Worm (Caenorhabditis elegans) whole organism, young adult: ENCODE measurements around the gene nstp-10.

ENCODE experiments used
- B0019.2 ChIP-seq: fragments of 200-800 bp; sonication (Bioruptor generic); conservative IDR thresholded peaks from 2 replicates; pipeline ENCODE4 v1.3.6; 2022; ENCODE audit warnings: missing genetic modification reagents, missing genetic modification characterization, missing compliant biosample characterization
- D2030.7 ChIP-seq: fragments of 200-800 bp; sonication (Bioruptor generic); IDR thresholded peaks from 2 replicates; pipeline ENCODE4 v1.3.6; 2022; ENCODE audit warnings: missing genetic modification reagents, missing genetic modification characterization, missing compliant biosample characterization
- F39B2.1 ChIP-seq: fragments of 200-800 bp; sonication (Bioruptor generic); IDR thresholded peaks from 2 replicates; pipeline ENCODE4 v1.3.6; 2022; ENCODE audit warnings: missing genetic modification reagents, missing genetic modification characterization, missing compliant biosample characterization
- F49E8.2 ChIP-seq: sonication (generic microtip); optimal IDR thresholded peaks from 3 replicates; lab custom pipeline; 2017; ENCODE audit warnings: missing genetic modification characterization, mild to moderate bottlenecking, missing compliant biosample characterization, antibody characterized with exemption, moderate library complexity; ENCODE audit not compliant: insufficient read depth
- F55B11.4 ChIP-seq: sonication (generic microtip); optimal IDR thresholded peaks from 2 replicates; lab custom pipeline; 2016; ENCODE audit warnings: missing compliant biosample characterization, missing genetic modification characterization, borderline replicate concordance; ENCODE audit not compliant: insufficient read depth
- F57A8.1 ChIP-seq: fragments of 200-800 bp; sonication (Bioruptor generic); optimal IDR thresholded peaks from 2 replicates; lab custom pipeline; 2018; ENCODE audit warnings: mild to moderate bottlenecking, missing genetic modification characterization, moderate library complexity, missing compliant biosample characterization
- F57C9.4 ChIP-seq: sonication (generic microtip); optimal IDR thresholded peaks from 2 replicates; lab custom pipeline; 2017; ENCODE audit warnings: mild to moderate bottlenecking, missing genetic modification characterization, missing compliant biosample characterization
- K12H6.12 ChIP-seq: fragments of 200-800 bp; sonication (Bioruptor generic); optimal IDR thresholded peaks from 2 replicates; lab custom pipeline; 2018; ENCODE audit warnings: mild to moderate bottlenecking, missing genetic modification characterization, missing compliant biosample characterization
- Y53F4B.3 ChIP-seq: fragments of 200-800 bp; sonication (Bioruptor generic); IDR thresholded peaks from 2 replicates; pipeline ENCODE4 v1.3.6; 2022; ENCODE audit warnings: missing genetic modification reagents, missing genetic modification characterization, missing compliant biosample characterization
- Y53G8AR.9 ChIP-seq: fragments of 200-800 bp; sonication (Bioruptor generic); conservative IDR thresholded peaks from 2 replicates; pipeline ENCODE4 v1.3.6; 2022; ENCODE audit warnings: missing genetic modification reagents, missing genetic modification characterization, missing compliant biosample characterization
- Y67H2A.10 ChIP-seq: fragments of 200-800 bp; sonication (Bioruptor generic); conservative IDR thresholded peaks from 2 replicates; pipeline ENCODE4 v1.3.6; 2022; ENCODE audit warnings: missing genetic modification reagents, missing genetic modification characterization, missing compliant biosample characterization
- Y95B8A.8 ChIP-seq: fragments of 200-800 bp; sonication (Bioruptor generic); IDR thresholded peaks from 2 replicates; pipeline ENCODE4 v1.3.6; 2022; ENCODE audit warnings: missing genetic modification reagents, missing genetic modification characterization, missing compliant biosample characterization
- akir-1 ChIP-seq: fragments of 200-800 bp; sonication (Bioruptor generic); optimal IDR thresholded peaks from 2 replicates; lab custom pipeline; 2018; ENCODE audit warnings: mild to moderate bottlenecking, missing genetic modification characterization, moderate library complexity, missing compliant biosample characterization
- aptf-3 ChIP-seq: fragments of 200-800 bp; sonication (Bioruptor generic); IDR thresholded peaks from 2 replicates; pipeline ENCODE4 v1.3.6; 2022; ENCODE audit warnings: missing genetic modification characterization, missing compliant biosample characterization
- atf-7 ChIP-seq: sonication (generic microtip); optimal IDR thresholded peaks from 2 replicates; lab custom pipeline; 2017; ENCODE audit warnings: mild to moderate bottlenecking, missing genetic modification characterization, missing compliant biosample characterization
- athp-1 ChIP-seq: sonication (generic microtip); optimal IDR thresholded peaks from 2 replicates; lab custom pipeline; 2017; ENCODE audit warnings: mild to moderate bottlenecking, missing genetic modification characterization, missing compliant biosample characterization
- ceh-27 ChIP-seq: fragments of 200-800 bp; sonication (Bioruptor generic); optimal IDR thresholded peaks from 2 replicates; lab custom pipeline; 2018; ENCODE audit warnings: mild to moderate bottlenecking, missing genetic modification characterization, moderate library complexity, missing compliant biosample characterization
- ceh-40 ChIP-seq: fragments of 200-800 bp; sonication (Bioruptor generic); IDR thresholded peaks from 2 replicates; pipeline ENCODE4 v1.3.6; 2022; ENCODE audit warnings: missing genetic modification characterization, missing compliant biosample characterization
- die-1 ChIP-seq: sonication (generic microtip); optimal IDR thresholded peaks from 2 replicates; lab custom pipeline; 2016; ENCODE audit warnings: missing genotype, mild to moderate bottlenecking, missing genetic modification characterization, missing compliant biosample characterization
- efl-1 ChIP-seq: fragments of 150-350 bp; optimal IDR thresholded peaks from 2 replicates; lab custom pipeline; 2014; ENCODE audit warnings: missing biosample characterization, missing genetic modification reagents, missing genetic modification characterization
- hmg-20 ChIP-seq: fragments of 200-800 bp; sonication (Bioruptor generic); IDR thresholded peaks from 2 replicates; pipeline ENCODE4 v1.3.6; 2022; ENCODE audit warnings: missing genetic modification reagents, missing genetic modification characterization, missing compliant biosample characterization
- hrde-1 ChIP-seq: sonication (generic microtip); optimal IDR thresholded peaks from 2 replicates; lab custom pipeline; 2016; ENCODE audit warnings: missing genetic modification characterization, mild to moderate bottlenecking, missing compliant biosample characterization, moderate library complexity, missing genotype, missing genetic modification reagents, borderline replicate concordance
- lag-1 ChIP-seq: fragments of 200-800 bp; sonication (Bioruptor generic); IDR thresholded peaks from 2 replicates; pipeline ENCODE4 v1.3.6; 2022; ENCODE audit warnings: missing genetic modification reagents, missing genetic modification characterization, missing compliant biosample characterization
- let-526 ChIP-seq: fragments of 200-800 bp; sonication (Bioruptor generic); IDR thresholded peaks from 2 replicates; pipeline ENCODE4 v1.3.6; 2022; ENCODE audit warnings: missing genetic modification reagents, missing genetic modification characterization, missing compliant biosample characterization
- lin-35 ChIP-seq, 3 experiments: fragments of 150-350 bp in 2 of 3; sonication (generic microtip) in 1 of 3; optimal IDR thresholded peaks; 2 replicates each; lab custom pipeline; 2014 to 2018; ENCODE audit warnings: missing biosample characterization in 3 of 3, missing genetic modification characterization in 3 of 3, missing genetic modification reagents in 3 of 3
- lir-1 ChIP-seq: fragments of 200-800 bp; sonication (Bioruptor generic); conservative IDR thresholded peaks from 2 replicates; pipeline ENCODE4 v1.3.6; 2022; ENCODE audit warnings: missing genetic modification reagents, missing genetic modification characterization, missing compliant biosample characterization
- madf-10 ChIP-seq: sonication (generic microtip); optimal IDR thresholded peaks from 2 replicates; lab custom pipeline; 2016; ENCODE audit warnings: mild to moderate bottlenecking, missing genetic modification characterization, missing compliant biosample characterization
- mcd-1 ChIP-seq: fragments of 200-800 bp; sonication (Bioruptor generic); IDR thresholded peaks from 2 replicates; pipeline ENCODE4 v1.3.6; 2022; ENCODE audit warnings: missing genetic modification reagents, missing genetic modification characterization, missing compliant biosample characterization
- mel-28 ChIP-seq: sonication (generic microtip); optimal IDR thresholded peaks from 2 replicates; lab custom pipeline; 2016; ENCODE audit warnings: borderline replicate concordance, mild to moderate bottlenecking, missing genetic modification characterization, missing compliant biosample characterization
- mes-4 ChIP-seq: sonication (generic microtip); optimal IDR thresholded peaks from 2 replicates; lab custom pipeline; 2016; ENCODE audit warnings: missing genotype, missing genetic modification characterization, missing compliant biosample characterization
- nfya-2 ChIP-seq: fragments of 200-800 bp; sonication (Bioruptor generic); IDR thresholded peaks from 2 replicates; pipeline ENCODE4 v1.3.6; 2022; ENCODE audit warnings: missing genetic modification reagents, missing genetic modification characterization, missing compliant biosample characterization
- nhr-179 ChIP-seq: sonication (generic microtip); optimal IDR thresholded peaks from 2 replicates; lab custom pipeline; 2016; ENCODE audit warnings: mild to moderate bottlenecking, missing genetic modification characterization, missing compliant biosample characterization
- pha-4 ChIP-seq: fragments of 150-350 bp; sonication (generic microtip); optimal IDR thresholded peaks from 2 replicates; lab custom pipeline; 2014; ENCODE audit warnings: missing biosample characterization, missing genetic modification reagents, missing genetic modification characterization
- rec-8 ChIP-seq, 2 experiments: sonication (generic microtip); optimal IDR thresholded peaks; 2 replicates each; lab custom pipeline; 2016; ENCODE audit warnings: mild to moderate bottlenecking in 2 of 2, missing genetic modification characterization in 2 of 2, missing genetic modification reagents in 2 of 2, missing genotype in 2 of 2, missing biosample characterization in 1 of 2, missing compliant biosample characterization in 1 of 2, moderate library complexity in 1 of 2
- sea-2 ChIP-seq: fragments of 200-800 bp; sonication (Bioruptor generic); IDR thresholded peaks from 2 replicates; pipeline ENCODE4 v1.3.6; 2022; ENCODE audit warnings: missing genetic modification characterization, missing compliant biosample characterization
- snpc-1.1 ChIP-seq: sonication (generic microtip); optimal IDR thresholded peaks from 2 replicates; lab custom pipeline; 2017; ENCODE audit warnings: missing genetic modification characterization, mild to moderate bottlenecking, missing compliant biosample characterization, antibody characterized with exemption, moderate library complexity, missing genotype, missing genetic modification reagents; ENCODE audit not compliant: insufficient read depth
- snpc-1.3 ChIP-seq: sonication (generic microtip); optimal IDR thresholded peaks from 2 replicates; lab custom pipeline; 2017; ENCODE audit warnings: missing genetic modification characterization, mild to moderate bottlenecking, missing compliant biosample characterization, antibody characterized with exemption, moderate library complexity, missing genotype, missing genetic modification reagents; ENCODE audit not compliant: insufficient read depth
- somi-1 ChIP-seq: fragments of 200-800 bp; sonication (Bioruptor generic); optimal IDR thresholded peaks from 2 replicates; lab custom pipeline; 2018; ENCODE audit warnings: mild to moderate bottlenecking, missing genetic modification characterization, missing compliant biosample characterization
- tbx-9 ChIP-seq: sonication (generic microtip); optimal IDR thresholded peaks from 2 replicates; lab custom pipeline; 2016; ENCODE audit warnings: borderline replicate concordance, missing genetic modification characterization, inconsistent platforms, missing compliant biosample characterization
- unc-130 ChIP-seq: sonication (generic microtip); optimal IDR thresholded peaks from 2 replicates; lab custom pipeline; 2016; ENCODE audit warnings: missing genetic modification reagents, missing genetic modification characterization, missing compliant biosample characterization
- xnd-1 ChIP-seq: sonication (generic microtip); optimal IDR thresholded peaks from 2 replicates; lab custom pipeline; 2016; ENCODE audit warnings: missing genotype, missing genetic modification reagents, missing genetic modification characterization, missing compliant biosample characterization
- zfh-2 ChIP-seq: fragments of 200-800 bp; sonication (Bioruptor generic); conservative IDR thresholded peaks from 2 replicates; pipeline ENCODE4 v1.3.6; 2022; ENCODE audit warnings: missing genetic modification reagents, missing genetic modification characterization, missing compliant biosample characterization
- zim-3 ChIP-seq: sonication (generic microtip); optimal IDR thresholded peaks from 2 replicates; lab custom pipeline; 2017; ENCODE audit warnings: mild to moderate bottlenecking, missing genetic modification characterization, moderate library complexity, missing compliant biosample characterization
- ztf-26 ChIP-seq: sonication (generic microtip); optimal IDR thresholded peaks from 2 replicates; lab custom pipeline; 2017; ENCODE audit warnings: missing genetic modification characterization, missing compliant biosample characterization
- ztf-6 ChIP-seq: fragments of 200-800 bp; sonication (Bioruptor generic); IDR thresholded peaks from 2 replicates; pipeline ENCODE4 v1.3.6; 2022; ENCODE audit warnings: missing genetic modification reagents, missing genetic modification characterization, missing compliant biosample characterization

nstp-10 gene

ce11 chrV:9545238-9545709, 4.4 kb downstream of the nstp-10 start, which contains the start of the genes his-35 and his-41 (continued):
- peak; percentile 10 for TF ChIP-seq ztf-26 (tag; lab: Kevin White, UChicago)
- TF ChIP-seq Y67H2A.10 (GFP tag; lab: Robert Waterston, UW) = no peak
- no peak for TF ChIP-seq snpc-1.1
- TF ChIP-seq F39B2.1 (GFP tag; lab: Robert Waterston, UW) = peak; percentile 12; the same call in 1 of the 2 replicates
- no peak for TF ChIP-seq lag-1 (GFP tag; lab: Robert Waterston, UW)
- TF ChIP-seq zfh-2 (GFP tag; lab: Robert Waterston, UW) = peak; percentile 75

- TF ChIP-seq D2030.7 (GFP tag; lab: Robert Waterston, UW) = peak; percentile 17; the same call in 1 of the 2 replicates
- no peak for TF ChIP-seq lir-1 (GFP tag; lab: Robert Waterston, UW)
- TF ChIP-seq zim-3 (tag; lab: Kevin White, UChicago) = no peak
- no peak for TF ChIP-seq snpc-1.1
- no peak for TF ChIP-seq unc-130 (GFP tag; lab: Kevin White, UChicago)
- TF ChIP-seq F57A8.1 (GFP tag; lab: Kevin White, UChicago) = no peak
- TF ChIP-seq rec-8 (tag; optimal IDR thresholded peaks at IDR 0.05; lab: Kevin White, UChicago) = no peak
- no peak for TF ChIP-seq F39B2.1 (GFP tag; lab: Robert Waterston, UW)
- TF ChIP-seq ceh-40 = no peak
- no peak for TF ChIP-seq Y95B8A.8 (GFP tag; lab: Robert Waterston, UW)
- no peak for TF ChIP-seq K12H6.12 (tag; lab: Kevin White, UChicago)
- no peak for TF ChIP-seq nhr-179
- no peak for TF ChIP-seq mes-4
- peak; percentile 48 for TF ChIP-seq mcd-1 (GFP tag; lab: Robert Waterston, UW)
- TF ChIP-seq F49E8.2 (tag; lab: Kevin White, UChicago) = no peak
- no peak for TF ChIP-seq sea-2 (GFP tag; lab: Robert Waterston, UW)
- TF ChIP-seq pha-4 (tag; lab: Kevin White, UChicago) = no peak
- TF ChIP-seq F57C9.4 (tag; lab: Kevin White, UChicago) = no peak
- TF ChIP-seq efl-1 (GFP tag; lab: Kevin White, UChicago) = peak; percentile 59
- no peak for TF ChIP-seq aptf-3
- TF ChIP-seq hmg-20 (GFP tag; lab: Robert Waterston, UW) = 0 out of 2 replicates have a peak, but pooled peaks have one; percentile 4
- TF ChIP-seq Y53G8AR.9 (GFP tag; lab: Robert Waterston, UW) = no peak
- no peak for TF ChIP-seq mel-28 (tag; lab: Kevin White, UChicago)
- no peak for TF ChIP-seq ztf-6 (GFP tag; lab: Robert Waterston, UW)
- TF ChIP-seq lin-35 (GFP tag; optimal IDR thresholded peaks at IDR 0.05; lab: Kevin White, UChicago) = peak in 1 of 3 experiments; percentile 69
- TF ChIP-seq ztf-26 (tag; lab: Kevin White, UChicago) = no peak
- TF ChIP-seq somi-1 (GFP tag; lab: Kevin White, UChicago) = no peak
- TF ChIP-seq hrde-1 (tag; lab: Kevin White, UChicago) = peak; percentile 34
- TF ChIP-seq ceh-27 (GFP tag; lab: Kevin White, UChicago) = peak; percentile 60
- no peak for TF ChIP-seq athp-1
- no peak for TF ChIP-seq akir-1 (GFP tag; lab: Kevin White, UChicago)
- TF ChIP-seq let-526 (GFP tag; lab: Robert Waterston, UW) = no peak
- TF ChIP-seq snpc-1.3 (tag; lab: Kevin White, UChicago) = no peak
- peak; percentile 26 for TF ChIP-seq madf-10 (tag; lab: Kevin White, UChicago)
- TF ChIP-seq F55B11.4 (tag; lab: Kevin White, UChicago) = no peak
- no peak for TF ChIP-seq tbx-9 (tag; lab: Kevin White, UChicago)
- TF ChIP-seq die-1 (tag; lab: Kevin White, UChicago) = no peak
- TF ChIP-seq atf-7 (tag; lab: Kevin White, UChicago) = no peak
- TF ChIP-seq Y53F4B.3 (GFP tag; lab: Robert Waterston, UW) = no peak
- TF ChIP-seq xnd-1 (tag; lab: Kevin White, UChicago) = no peak
- TF ChIP-seq nfya-2 (GFP tag; lab: Robert Waterston, UW) = no peak
- TF ChIP-seq B0019.2 = no peak
- TF ChIP-seq lag-1 (GFP tag; lab: Robert Waterston, UW) = no peak
These were observed 5.4 kb downstream of the nstp-10 start, which contains the start of gene mdf-1 for ce11 chrV:9544176-9544632. TSS of gene mdf-1 (minus strand) at chrV:9544226.
